Fruit fly (Drosophila melanogaster): ENCODE results near the gene CG14408.

DNA sequence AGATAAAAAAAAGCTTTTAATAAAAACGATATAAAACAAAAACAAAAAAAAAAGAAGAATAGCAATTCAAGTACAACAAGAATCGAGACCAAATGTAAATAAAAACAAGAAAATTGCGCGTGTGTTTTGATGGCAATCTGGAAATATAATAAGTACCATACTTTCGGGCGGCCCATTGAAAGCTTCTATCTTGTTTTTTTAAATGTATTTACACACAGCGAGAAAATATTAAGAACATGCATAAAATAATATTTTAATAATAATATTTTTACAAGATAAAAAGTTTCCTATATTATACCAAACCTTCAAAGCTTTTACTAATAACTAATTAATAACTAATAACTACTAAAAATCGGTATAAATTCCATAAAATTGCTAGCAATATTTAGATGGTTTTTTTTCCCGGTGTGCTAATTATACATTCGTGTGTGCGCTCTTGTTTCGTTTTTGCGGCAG is 8.6 kb upstream of the CG14408 start:
- TF ChIP-seq lola (GFP tag; optimal IDR thresholded peaks at IDR 0.05) (no peak), HLH106 (tag; optimal IDR thresholded peaks at IDR 0.05) (peak; percentile 50), usp (GFP tag; optimal IDR thresholded peaks at IDR 0.05) (no peak), woc (GFP tag; optimal IDR thresholded peaks at IDR 0.05) (no peak), psq (GFP tag; optimal IDR thresholded peaks at IDR 0.05) (no peak)

Data from whole organism, wandering third instar larva.